Worm (Caenorhabditis elegans) whole organism, L4 larva: ENCODE results near the gene F36H1.12.
A peak's percentile ranks its signal among the peaks of the same experiment; 100 is the strongest.

Experiments used
- F10B5.3 ChIP-seq: sonication (generic microtip); optimal IDR thresholded peaks from 2 replicates; lab custom pipeline; 2016; ENCODE audit warnings: mild to moderate bottlenecking, missing genetic modification characterization, missing compliant biosample characterization
- F44E2.7 ChIP-seq: fragments of 200-800 bp; sonication (Bioruptor generic); IDR thresholded peaks from 2 replicates; pipeline ENCODE4 v2.1.2; 2022; ENCODE audit warnings: missing genetic modification characterization, missing compliant biosample characterization
- F49E8.2 ChIP-seq: sonication (generic microtip); optimal IDR thresholded peaks from 2 replicates; lab custom pipeline; 2016; ENCODE audit warnings: missing compliant biosample characterization, mild to moderate bottlenecking, missing genetic modification characterization, borderline replicate concordance
- R02D3.7 ChIP-seq: fragments of 150-350 bp; sonication (generic microtip); optimal IDR thresholded peaks from 3 replicates; lab custom pipeline; 2014; ENCODE audit warnings: missing biosample characterization, missing genetic modification characterization
- Y5F2A.4 ChIP-seq: fragments of 200-800 bp; sonication (Bioruptor generic); optimal IDR thresholded peaks from 2 replicates; lab custom pipeline; 2018; ENCODE audit warnings: mild to moderate bottlenecking, missing genetic modification characterization, missing compliant biosample characterization
- ZK337.2 ChIP-seq: fragments of 200-800 bp; sonication (Bioruptor generic); IDR thresholded peaks from 2 replicates; pipeline ENCODE4 v1.3.6; 2022; ENCODE audit warnings: missing genetic modification reagents, missing genetic modification characterization, missing compliant biosample characterization
- ZK546.5 ChIP-seq, 2 experiments: sonication (generic microtip); optimal IDR thresholded peaks; 2 replicates each; lab custom pipeline; 2017; ENCODE audit warnings: missing biosample characterization in 2 of 2, missing genetic modification characterization in 2 of 2
- aly-2 ChIP-seq: sonication (generic microtip); optimal IDR thresholded peaks from 2 replicates; lab custom pipeline; 2018; ENCODE audit warnings: missing biosample characterization, missing genetic modification characterization
- ama-1 ChIP-seq: fragments of 150-350 bp; optimal IDR thresholded peaks from 2 replicates; lab custom pipeline; 2014; ENCODE audit warnings: inconsistent platforms, mixed read lengths
- ceh-20 ChIP-seq: fragments of 200-800 bp; sonication (Bioruptor generic); IDR thresholded peaks from 2 replicates; pipeline ENCODE4 v1.3.6; 2022; ENCODE audit warnings: missing genetic modification reagents, missing genetic modification characterization, missing compliant biosample characterization
- ceh-28 ChIP-seq: fragments of 150-350 bp; optimal IDR thresholded peaks from 2 replicates; lab custom pipeline; 2014; ENCODE audit warnings: missing biosample characterization, missing genetic modification reagents, missing genetic modification characterization
- ceh-32 ChIP-seq: sonication (generic microtip); optimal IDR thresholded peaks from 2 replicates; lab custom pipeline; 2016; ENCODE audit warnings: mild to moderate bottlenecking, missing genetic modification characterization, missing compliant biosample characterization; ENCODE audit not compliant: poor library complexity
- ceh-82 ChIP-seq: sonication (generic microtip); optimal IDR thresholded peaks from 2 replicates; lab custom pipeline; 2017; ENCODE audit warnings: missing biosample characterization, missing genetic modification characterization
- ces-1 ChIP-seq: fragments of 150-350 bp; sonication (generic microtip); optimal IDR thresholded peaks from 4 replicates; lab custom pipeline; 2014; ENCODE audit warnings: missing biosample characterization, missing genetic modification reagents, missing genetic modification characterization
- cey-2 ChIP-seq: sonication (generic microtip); optimal IDR thresholded peaks from 3 replicates; lab custom pipeline; 2017; ENCODE audit warnings: missing genetic modification characterization, mild to moderate bottlenecking, missing compliant biosample characterization, antibody characterized with exemption, borderline replicate concordance; ENCODE audit not compliant: insufficient read depth
- ctbp-1 ChIP-seq: fragments of 200-800 bp; sonication (Bioruptor generic); IDR thresholded peaks from 2 replicates; pipeline ENCODE4 v1.3.6; 2022; ENCODE audit warnings: missing genetic modification reagents, missing genetic modification characterization, missing compliant biosample characterization
- daf-16 ChIP-seq, 3 experiments: sonication (generic microtip); optimal IDR thresholded peaks; 2 replicates each; lab custom pipeline; 2016 to 2017; ENCODE audit warnings: missing genetic modification characterization in 3 of 3, missing genetic modification reagents in 3 of 3, mild to moderate bottlenecking in 2 of 3, missing compliant biosample characterization in 2 of 3, missing biosample characterization in 1 of 3, moderate library complexity in 1 of 3
- dpl-1 ChIP-seq: fragments of 150-350 bp; optimal IDR thresholded peaks from 2 replicates; lab custom pipeline; 2014; ENCODE audit warnings: missing biosample characterization, missing genetic modification reagents, missing genetic modification characterization
- duxl-1 ChIP-seq: sonication (generic microtip); optimal IDR thresholded peaks from 2 replicates; lab custom pipeline; 2016; ENCODE audit warnings: mild to moderate bottlenecking, missing genetic modification characterization, moderate library complexity, missing compliant biosample characterization; ENCODE audit not compliant: poor library complexity
- egl-27 ChIP-seq: sonication (generic microtip); optimal IDR thresholded peaks from 3 replicates; lab custom pipeline; 2017; ENCODE audit warnings: missing biosample characterization, missing genetic modification reagents, missing genetic modification characterization
- hif-1 ChIP-seq, 2 experiments: sonication (generic microtip); optimal IDR thresholded peaks; 2 replicates each; lab custom pipeline; 2016 to 2017; ENCODE audit warnings: missing compliant biosample characterization in 2 of 2, missing genetic modification characterization in 2 of 2, missing genetic modification reagents in 2 of 2, missing genotype in 2 of 2, mild to moderate bottlenecking in 1 of 2
- hlh-30 ChIP-seq: sonication (generic microtip); optimal IDR thresholded peaks from 2 replicates; lab custom pipeline; 2017; ENCODE audit warnings: antibody characterized with exemption, mild to moderate bottlenecking, missing genetic modification characterization, missing compliant biosample characterization; ENCODE audit not compliant: insufficient read depth
- jun-1 ChIP-seq: fragments of 150-350 bp; optimal IDR thresholded peaks from 2 replicates; lab custom pipeline; 2014; ENCODE audit warnings: missing biosample characterization, missing genetic modification reagents, missing genetic modification characterization
- lin-1 ChIP-seq: fragments of 200-800 bp; sonication (Bioruptor generic); IDR thresholded peaks from 2 replicates; pipeline ENCODE4 v1.3.6; 2022; ENCODE audit warnings: missing genetic modification reagents, missing genetic modification characterization, missing compliant biosample characterization
- lin-13 ChIP-seq: fragments of 150-350 bp; optimal IDR thresholded peaks from 2 replicates; lab custom pipeline; 2014; ENCODE audit warnings: missing biosample characterization, missing genetic modification reagents, missing genetic modification characterization
- lin-29 ChIP-seq: fragments of 200-800 bp; sonication (Bioruptor generic); IDR thresholded peaks from 2 replicates; pipeline ENCODE4 v1.3.6; 2022; ENCODE audit warnings: missing genetic modification reagents, missing genetic modification characterization, missing compliant biosample characterization
- lin-38 ChIP-seq: fragments of 200-800 bp; sonication (Bioruptor generic); IDR thresholded peaks from 2 replicates; pipeline ENCODE4 v1.3.6; 2022; ENCODE audit warnings: missing genetic modification reagents, missing genetic modification characterization, missing compliant biosample characterization
- lin-39 ChIP-seq: fragments of 150-350 bp; optimal IDR thresholded peaks from 2 replicates; lab custom pipeline; 2014; ENCODE audit warnings: missing biosample characterization, missing genetic modification reagents, missing genetic modification characterization
- lsy-2 ChIP-seq, 2 experiments: fragments of 150-350 bp in 1 of 2; sonication (generic microtip) in 1 of 2; optimal IDR thresholded peaks; 2 replicates each; lab custom pipeline; 2014 to 2017; ENCODE audit warnings: missing biosample characterization in 2 of 2, missing genetic modification characterization in 2 of 2
- madf-9 ChIP-seq: fragments of 200-800 bp; sonication (Bioruptor generic); conservative IDR thresholded peaks from 2 replicates; pipeline ENCODE4 v1.3.6; 2022; ENCODE audit warnings: missing genetic modification reagents, missing genetic modification characterization, missing compliant biosample characterization
- mxl-3 ChIP-seq: fragments of 200-800 bp; sonication (Bioruptor generic); optimal IDR thresholded peaks from 2 replicates; lab custom pipeline; 2018; ENCODE audit warnings: mild to moderate bottlenecking, missing genetic modification characterization, missing compliant biosample characterization
- nhr-11 ChIP-seq: fragments of 150-350 bp; optimal IDR thresholded peaks from 2 replicates; lab custom pipeline; 2014; ENCODE audit warnings: missing biosample characterization, missing genetic modification characterization
- nhr-111 ChIP-seq: fragments of 200-800 bp; sonication (Bioruptor generic); optimal IDR thresholded peaks from 2 replicates; lab custom pipeline; 2018; ENCODE audit warnings: mild to moderate bottlenecking, missing genetic modification characterization, missing compliant biosample characterization
- nhr-25 ChIP-seq: sonication (generic microtip); optimal IDR thresholded peaks from 2 replicates; lab custom pipeline; 2017; ENCODE audit warnings: missing genetic modification characterization, mild to moderate bottlenecking, missing compliant biosample characterization, antibody characterized with exemption, moderate library complexity, borderline replicate concordance; ENCODE audit not compliant: insufficient read depth
- nhr-41 ChIP-seq: fragments of 200-800 bp; sonication (Bioruptor generic); IDR thresholded peaks from 2 replicates; pipeline ENCODE4 v1.3.6; 2022; ENCODE audit warnings: missing genetic modification reagents, missing genetic modification characterization, missing compliant biosample characterization
- nhr-76 ChIP-seq: fragments of 150-350 bp; optimal IDR thresholded peaks from 2 replicates; lab custom pipeline; 2014; ENCODE audit warnings: missing biosample characterization, missing genetic modification characterization
- pha-4 ChIP-seq, 2 experiments: fragments of 150-350 bp in 1 of 2; fragments of 200-800 bp in 1 of 2; sonication (Bioruptor generic) in 1 of 2; IDR thresholded peaks in 1 of 2; optimal IDR thresholded peaks in 1 of 2; 2 replicates each; pipeline versions ENCODE4 v1.3.6 to Lab custom; 2014 to 2022; ENCODE audit warnings: missing genetic modification characterization in 2 of 2, missing genetic modification reagents in 2 of 2, missing biosample characterization in 1 of 2, missing compliant biosample characterization in 1 of 2
- pqm-1 ChIP-seq: sonication (generic microtip); optimal IDR thresholded peaks from 2 replicates; lab custom pipeline; 2017; ENCODE audit warnings: missing biosample characterization, missing genetic modification characterization
- saeg-2 ChIP-seq: fragments of 200-800 bp; sonication (Bioruptor generic); IDR thresholded peaks from 2 replicates; pipeline ENCODE4 v1.3.6; 2022; ENCODE audit warnings: missing genetic modification reagents, missing genetic modification characterization, missing compliant biosample characterization
- sdz-12 ChIP-seq: fragments of 200-800 bp; sonication (Bioruptor generic); optimal IDR thresholded peaks from 2 replicates; lab custom pipeline; 2018; ENCODE audit warnings: mild to moderate bottlenecking, missing genetic modification characterization, missing compliant biosample characterization
- spr-1 ChIP-seq: sonication (generic microtip); optimal IDR thresholded peaks from 2 replicates; lab custom pipeline; 2016; ENCODE audit warnings: mild to moderate bottlenecking, missing genetic modification characterization, missing compliant biosample characterization
- tag-97 ChIP-seq: fragments of 200-800 bp; sonication (Bioruptor generic); IDR thresholded peaks from 2 replicates; pipeline ENCODE4 v1.3.6; 2022; ENCODE audit warnings: missing genetic modification characterization, missing compliant biosample characterization
- tra-1 ChIP-seq: fragments of 200-800 bp; sonication (Bioruptor generic); IDR thresholded peaks from 2 replicates; pipeline ENCODE4 v1.3.6; 2022; ENCODE audit warnings: missing genetic modification reagents, missing genetic modification characterization, missing compliant biosample characterization
- unc-130 ChIP-seq: sonication (generic microtip); optimal IDR thresholded peaks from 2 replicates; lab custom pipeline; 2016; ENCODE audit warnings: missing genetic modification reagents, missing genetic modification characterization, missing compliant biosample characterization
- vab-7 ChIP-seq: fragments of 200-800 bp; sonication (Bioruptor generic); IDR thresholded peaks from 2 replicates; pipeline ENCODE4 v1.3.6; 2022; ENCODE audit warnings: missing genetic modification reagents, missing genetic modification characterization, missing compliant biosample characterization
- zag-1 ChIP-seq: fragments of 150-350 bp; optimal IDR thresholded peaks from 2 replicates; lab custom pipeline; 2014; ENCODE audit warnings: missing biosample characterization, missing genetic modification characterization
- zfp-2 ChIP-seq: sonication (generic microtip); optimal IDR thresholded peaks from 2 replicates; lab custom pipeline; 2016; ENCODE audit warnings: mild to moderate bottlenecking, missing genetic modification characterization, missing compliant biosample characterization
- zfp-3 ChIP-seq: fragments of 200-800 bp; sonication (Bioruptor generic); conservative IDR thresholded peaks from 2 replicates; pipeline ENCODE4 v1.3.6; 2022; ENCODE audit warnings: missing genetic modification reagents, missing genetic modification characterization, missing compliant biosample characterization
- ztf-11 ChIP-seq: fragments of 150-350 bp; optimal IDR thresholded peaks from 2 replicates; lab custom pipeline; 2014; ENCODE audit warnings: missing biosample characterization, missing genetic modification characterization
- ztf-7 ChIP-seq: fragments of 150-350 bp; optimal IDR thresholded peaks from 2 replicates; lab custom pipeline; 2014; ENCODE audit warnings: missing biosample characterization, missing genetic modification characterization

F36H1.12 gene

ce11 chrIV:11036222-11036621 lies 17.3 kb downstream of the F36H1.12 start, which contains the start of gene fkb-1 (continued):
- no peak for TF ChIP-seq F10B5.3 (tag; lab: Kevin White, UChicago)
- no peak for TF ChIP-seq nhr-41 (GFP tag; lab: Robert Waterston, UW)
- no peak for TF ChIP-seq F49E8.2 (tag; lab: Kevin White, UChicago)
- no peak for TF ChIP-seq tag-97 (GFP tag; lab: Robert Waterston, UW)
- TF ChIP-seq jun-1 (tag; lab: Kevin White, UChicago) = no peak
- TF ChIP-seq duxl-1 = no peak
- TF ChIP-seq cey-2 (tag; lab: Kevin White, UChicago) = no peak
- no peak for TF ChIP-seq zfp-3 (GFP tag; lab: Robert Waterston, UW)
- no peak for TF ChIP-seq ztf-7 (tag; lab: Kevin White, UChicago)
- TF ChIP-seq ceh-32 (tag; lab: Kevin White, UChicago) = no peak
- no peak for TF ChIP-seq lin-39 (tag; lab: Kevin White, UChicago)
- TF ChIP-seq ZK546.5 (tag; optimal IDR thresholded peaks at IDR 0.05; lab: Kevin White, UChicago) = no peak
- TF ChIP-seq R02D3.7 (tag; lab: Kevin White, UChicago) = no peak
- no peak for TF ChIP-seq ceh-82 (tag; lab: Kevin White, UChicago)
- TF ChIP-seq F44E2.7 (GFP tag; lab: Robert Waterston, UW) = no peak
- no peak for TF ChIP-seq ama-1 (lab: Kevin White, UChicago)
- TF ChIP-seq zfp-2 (tag; lab: Kevin White, UChicago) = no peak
- peak; percentile 20 for TF ChIP-seq pqm-1 (tag; lab: Kevin White, UChicago)
- TF ChIP-seq hif-1 (tag; optimal IDR thresholded peaks at IDR 0.05; lab: Kevin White, UChicago) = no peak
- peak in 1 of 2 experiments; percentile 83 for TF ChIP-seq lsy-2 (tag; optimal IDR thresholded peaks at IDR 0.05; lab: Kevin White, UChicago)
- TF ChIP-seq egl-27 (tag; lab: Kevin White, UChicago) = no peak
- no peak for TF ChIP-seq lin-29 (GFP tag; lab: Robert Waterston, UW)
- TF ChIP-seq unc-130 (GFP tag; lab: Kevin White, UChicago) = no peak
- peak; percentile 60 for TF ChIP-seq nhr-11 (tag; lab: Kevin White, UChicago)
- TF ChIP-seq daf-16 (GFP tag; optimal IDR thresholded peaks at IDR 0.05; lab: Kevin White, UChicago) = peak in 1 of 2 experiments; percentile 17
- peak; percentile 25 for TF ChIP-seq daf-16 (tag; optimal IDR thresholded peaks at IDR 0.05; lab: Kevin White, UChicago)
- TF ChIP-seq sdz-12 (GFP tag; lab: Kevin White, UChicago) = no peak
- peak; percentile 20 for TF ChIP-seq spr-1 (tag; lab: Kevin White, UChicago)
- no peak for TF ChIP-seq ceh-28 (tag; lab: Kevin White, UChicago)
- no peak for TF ChIP-seq lin-1
- peak; percentile 71 for TF ChIP-seq dpl-1 (GFP tag; lab: Kevin White, UChicago)
- no peak for TF ChIP-seq saeg-2 (GFP tag; lab: Robert Waterston, UW)
- TF ChIP-seq lin-13 (GFP tag; lab: Kevin White, UChicago) = no peak
- TF ChIP-seq hlh-30 (tag; lab: Kevin White, UChicago) = peak; percentile 38
- TF ChIP-seq madf-9 (GFP tag; lab: Robert Waterston, UW) = no peak
- no peak for TF ChIP-seq ZK337.2
- TF ChIP-seq Y5F2A.4 (GFP tag; lab: Kevin White, UChicago) = no peak
- TF ChIP-seq ceh-20 (GFP tag; lab: Robert Waterston, UW) = no peak
- no peak for TF ChIP-seq vab-7
- TF ChIP-seq nhr-76 (tag; lab: Kevin White, UChicago) = no peak
- peak; percentile 62 for TF ChIP-seq lin-38 (GFP tag; lab: Robert Waterston, UW)
- TF ChIP-seq aly-2 (tag; lab: Kevin White, UChicago) = no peak
- no peak for TF ChIP-seq zag-1 (tag; lab: Kevin White, UChicago)
- TF ChIP-seq ztf-11 (tag; lab: Kevin White, UChicago) = no peak
- TF ChIP-seq ctbp-1 (GFP tag; lab: Robert Waterston, UW) = no peak
- no peak for TF ChIP-seq nhr-111 (GFP tag; lab: Kevin White, UChicago)
- TF ChIP-seq tra-1 = no peak
- TF ChIP-seq ces-1 (GFP tag; lab: Kevin White, UChicago) = no peak
- TF ChIP-seq mxl-3 (GFP tag; lab: Kevin White, UChicago) = no peak
- TF ChIP-seq pha-4 (GFP tag; IDR thresholded peaks at IDR 0.05; lab: Robert Waterston, UW) = no peak
- peak; percentile 87 for TF ChIP-seq pha-4 (tag; optimal IDR thresholded peaks at IDR 0.05; lab: Kevin White, UChicago)
- no peak for TF ChIP-seq nhr-25
